Fruit fly (Drosophila melanogaster): ENCODE data around the gene Vps45.

Vps45 gene

DNA sequence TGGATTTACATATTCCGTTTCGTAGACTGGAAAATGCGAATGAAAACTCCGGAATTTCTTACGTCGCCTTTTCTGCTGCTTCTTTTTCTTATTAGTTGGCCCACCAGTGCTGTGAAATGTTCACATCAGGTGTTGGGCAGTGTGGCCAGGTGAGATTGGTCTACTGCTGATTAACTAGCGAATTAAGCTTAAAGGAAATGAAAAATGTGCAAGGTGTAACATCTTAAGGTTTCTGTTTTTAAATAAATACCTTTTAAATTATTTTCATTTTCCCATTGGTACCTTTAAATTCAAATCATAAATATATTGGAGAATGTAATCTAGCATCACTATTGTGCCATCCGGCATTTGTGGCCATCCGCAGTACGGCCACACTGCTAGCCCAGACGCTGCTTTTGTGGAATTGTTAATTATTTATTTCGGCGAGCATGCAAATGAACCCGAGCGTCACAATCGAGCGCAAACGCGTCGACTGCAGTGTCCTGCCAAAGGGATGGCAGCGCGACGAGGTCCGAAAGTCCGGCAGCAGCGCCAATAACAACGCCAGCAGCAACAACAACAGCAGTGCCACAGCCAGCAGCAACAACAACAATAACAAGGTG is 4.2 kb upstream of the Vps45 start, which contains the start of the genes AP-1mu and MBD-like (continued):
- peak; percentile 63 for TF ChIP-seq Antp (GFP tag; optimal IDR thresholded peaks at IDR 0.05)
- TF ChIP-seq disco-r (GFP tag; optimal IDR thresholded peaks at IDR 0.05), result no peak
- no peak for TF ChIP-seq CG12744 (GFP tag; optimal IDR thresholded peaks at IDR 0.05)
- peak; percentile 17 for TF ChIP-seq CG17802 (tag; optimal IDR thresholded peaks at IDR 0.05)
- TF ChIP-seq aop (GFP tag; IDR thresholded peaks at IDR 0.05), result no peak
- TF ChIP-seq CG9876 (GFP tag; optimal IDR thresholded peaks at IDR 0.05), result no peak
- peak; percentile 20 for TF ChIP-seq Six4 (GFP tag; optimal IDR thresholded peaks at IDR 0.05)
- TF ChIP-seq Hmx (GFP tag; optimal IDR thresholded peaks at IDR 0.05), result peak; percentile 27
- TF ChIP-seq twi (tag; optimal IDR thresholded peaks at IDR 0.05), result peak; percentile 46
- peak; percentile 50 for TF ChIP-seq Xrp1 (GFP tag; IDR thresholded peaks at IDR 0.05)
- TF ChIP-seq CG10462 (GFP tag; optimal IDR thresholded peaks at IDR 0.05), result peak; percentile 41
- no peak for TF ChIP-seq yki (optimal IDR thresholded peaks at IDR 0.05)
- TF ChIP-seq CG18262 (tag; optimal IDR thresholded peaks at IDR 0.05), result peak; percentile 57
- TF ChIP-seq Mad (GFP tag; optimal IDR thresholded peaks at IDR 0.05), result peak; percentile 72
- peak; percentile 37 for TF ChIP-seq CG2202 (tag; optimal IDR thresholded peaks at IDR 0.05)
- TF ChIP-seq CTCF (GFP tag; optimal IDR thresholded peaks at IDR 0.05), result no peak
- no peak for TF ChIP-seq sima (GFP tag; optimal IDR thresholded peaks at IDR 0.05)
- peak; percentile 63 for TF ChIP-seq maf-S (GFP tag; optimal IDR thresholded peaks at IDR 0.05)
- TF ChIP-seq CG6254 (GFP tag; optimal IDR thresholded peaks at IDR 0.05), result no peak
- TF ChIP-seq Blimp-1 (GFP tag; optimal IDR thresholded peaks at IDR 0.05), result peak; percentile 0
- TF ChIP-seq CG17186 (GFP tag; optimal IDR thresholded peaks at IDR 0.05), result peak; percentile 77
- peak; percentile 88 for TF ChIP-seq hkb (optimal IDR thresholded peaks at IDR 0.05)
- 0 out of 2 replicates have a peak, but pooled peaks have one; percentile 42 for TF ChIP-seq hkb (GFP tag; IDR thresholded peaks at IDR 0.05)
- TF ChIP-seq hb (GFP tag; IDR thresholded peaks at IDR 0.05; ENCODE audit: partially characterized antibody), result no peak
- no peak for TF ChIP-seq vnd (GFP tag; IDR thresholded peaks at IDR 0.05; ENCODE audit: partially characterized antibody)
- TF ChIP-seq PHDP (tag; optimal IDR thresholded peaks at IDR 0.05), result peak; percentile 55
- TF ChIP-seq Oaz (GFP tag; IDR thresholded peaks at IDR 0.05), result no peak
- peak; percentile 89 for TF ChIP-seq gfzf (GFP tag; optimal IDR thresholded peaks at IDR 0.05)
- TF ChIP-seq Bgb (GFP tag; IDR thresholded peaks at IDR 0.05; ENCODE audit: partially characterized antibody), result no peak
- peak; percentile 28 for TF ChIP-seq Atf-2 (GFP tag; optimal IDR thresholded peaks at IDR 0.05)
- TF ChIP-seq CG42726 (GFP tag; IDR thresholded peaks at IDR 0.05; ENCODE audit: partially characterized antibody), result 0 out of 2 replicates have a peak, but pooled peaks have one; percentile 3
- TF ChIP-seq otp (GFP tag; IDR thresholded peaks at IDR 0.05), result no peak
- TF ChIP-seq Drgx (GFP tag; IDR thresholded peaks at IDR 0.05), result no peak
- peak; percentile 39 for TF ChIP-seq Side (GFP tag; optimal IDR thresholded peaks at IDR 0.05)
- TF ChIP-seq Dad (GFP tag; optimal IDR thresholded peaks at IDR 0.05), result peak; percentile 49
- no peak for TF ChIP-seq tll (GFP tag; optimal IDR thresholded peaks at IDR 0.05)
- peak; percentile 42 for TF ChIP-seq Oli (tag; optimal IDR thresholded peaks at IDR 0.05)
- no peak for TF ChIP-seq NK7.1 (GFP tag; optimal IDR thresholded peaks at IDR 0.05)
- TF ChIP-seq HLHmδ (GFP tag; optimal IDR thresholded peaks at IDR 0.05), result no peak
- no peak for TF ChIP-seq CG43689 (GFP tag; IDR thresholded peaks at IDR 0.05)
- TF ChIP-seq slou (GFP tag; optimal IDR thresholded peaks at IDR 0.05), result peak; percentile 45
- peak; percentile 97 for TF ChIP-seq CG10267 (tag; optimal IDR thresholded peaks at IDR 0.05)
- no peak for TF ChIP-seq CG6175 (GFP tag; IDR thresholded peaks at IDR 0.05)
- TF ChIP-seq dpn (GFP tag; optimal IDR thresholded peaks at IDR 0.05), result peak; percentile 62 to 75
- TF ChIP-seq CG15269 (tag; optimal IDR thresholded peaks at IDR 0.05), result no peak
- peak; percentile 85 for TF ChIP-seq row (GFP tag; IDR thresholded peaks at IDR 0.05)
- no peak for TF ChIP-seq trh (GFP tag; optimal IDR thresholded peaks at IDR 0.05)
- TF ChIP-seq danr (GFP tag; IDR thresholded peaks at IDR 0.05), result no peak
- peak; percentile 99 for TF ChIP-seq Elba2 (GFP tag; optimal IDR thresholded peaks at IDR 0.05)
- no peak for TF ChIP-seq nau (GFP tag; optimal IDR thresholded peaks at IDR 0.05)
- TF ChIP-seq nom (GFP tag; optimal IDR thresholded peaks at IDR 0.05), result no peak

Data from whole organism, embryonic.